Worm (Caenorhabditis elegans) whole organism, L1 larva: Measurements from ENCODE around the gene cyn-13.

Source experiments
- aly-2 ChIP-seq: fragments of 150-350 bp; optimal IDR thresholded peaks from 2 replicates; lab custom pipeline; 2014; ENCODE audit warnings: missing biosample characterization, missing genetic modification characterization
- ces-1 ChIP-seq: fragments of 150-350 bp; optimal IDR thresholded peaks from 2 replicates; lab custom pipeline; 2014; ENCODE audit warnings: missing biosample characterization, missing genetic modification reagents, missing genetic modification characterization
- lsy-2 ChIP-seq, 2 experiments: fragments of 150-350 bp; optimal IDR thresholded peaks; 2 replicates each; lab custom pipeline; 2014; ENCODE audit warnings: missing biosample characterization in 2 of 2, missing genetic modification characterization in 2 of 2
- nhr-19 ChIP-seq: fragments of 200-800 bp; sonication (Bioruptor generic); conservative IDR thresholded peaks from 2 replicates; pipeline ENCODE4 v1.3.6; 2022; ENCODE audit warnings: missing genetic modification characterization, missing compliant biosample characterization
- nhr-85 ChIP-seq: sonication (generic microtip); peaks from one replicate; lab custom pipeline; 2016; ENCODE audit warnings: missing genetic modification characterization, inconsistent platforms, missing compliant biosample characterization
- nhr-90 ChIP-seq: sonication (generic microtip); optimal IDR thresholded peaks from 2 replicates; lab custom pipeline; 2016; ENCODE audit warnings: mild to moderate bottlenecking, missing genetic modification characterization, missing compliant biosample characterization; ENCODE audit not compliant: poor library complexity
- skn-1 ChIP-seq: fragments of 150-350 bp; optimal IDR thresholded peaks from 2 replicates; lab custom pipeline; 2014; ENCODE audit warnings: missing biosample characterization, missing genetic modification characterization
- unc-130 ChIP-seq: fragments of 150-350 bp; optimal IDR thresholded peaks from 2 replicates; lab custom pipeline; 2017; ENCODE audit warnings: missing biosample characterization, missing genetic modification characterization, inconsistent platforms
- unc-62 ChIP-seq: fragments of 150-350 bp; optimal IDR thresholded peaks from 2 replicates; lab custom pipeline; 2014; ENCODE audit warnings: missing biosample characterization, missing genetic modification reagents, missing genetic modification characterization

DNA sequence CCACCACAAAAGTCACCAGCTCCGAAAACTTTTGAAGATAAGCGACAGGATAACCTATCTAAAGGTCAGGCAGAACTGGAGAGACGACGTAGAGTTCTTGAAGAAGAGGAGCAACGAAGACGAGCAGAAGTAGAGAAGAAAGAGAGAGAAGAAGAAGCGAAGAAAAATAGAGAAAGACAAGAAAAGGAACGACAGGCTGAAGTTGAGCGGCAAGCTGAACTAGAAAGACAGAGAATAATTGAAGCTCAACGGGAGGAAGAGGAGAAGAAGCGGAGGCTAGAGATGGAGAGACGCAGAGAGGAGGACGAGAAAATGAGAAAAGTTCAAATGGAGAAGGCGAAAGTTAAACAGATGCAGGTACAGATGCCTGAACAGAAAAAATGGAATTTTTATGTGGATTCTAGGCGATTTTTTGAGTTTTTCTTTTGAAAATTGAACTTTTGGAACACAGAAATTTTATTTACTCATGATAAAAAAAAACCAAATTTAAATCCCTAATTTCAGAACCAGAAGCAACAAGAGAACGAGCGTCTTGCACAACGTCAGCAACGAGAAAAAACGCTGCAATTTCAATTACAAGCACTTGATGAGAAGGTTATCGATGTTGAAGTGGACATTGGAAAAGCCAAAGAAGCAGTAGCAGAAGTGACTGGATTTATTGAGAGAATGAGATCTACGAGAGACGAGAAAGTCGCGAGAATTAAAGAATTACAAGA is 4.8 kb upstream of the cyn-13 start:
- no peak for TF ChIP-seq lsy-2 (tag; optimal IDR thresholded peaks at IDR 0.05; lab: Kevin White, UChicago)
- no peak for TF ChIP-seq nhr-90
- no peak for TF ChIP-seq skn-1 (tag; lab: Kevin White, UChicago)
- TF ChIP-seq ces-1 (GFP tag; lab: Kevin White, UChicago), result no peak
- TF ChIP-seq unc-62 (GFP tag; lab: Kevin White, UChicago), result no peak
- TF ChIP-seq aly-2, result no peak
- TF ChIP-seq nhr-85 (tag; lab: Kevin White, UChicago), result no peak
- TF ChIP-seq nhr-19 (GFP tag; lab: Robert Waterston, UW), result no peak
- no peak for TF ChIP-seq unc-130
